Worm (Caenorhabditis elegans) whole organism, L3 larva: Measurements from ENCODE around the gene rde-12.

Experiments
- ama-1 ChIP-seq: fragments of 150-350 bp; optimal IDR thresholded peaks from 2 replicates; lab custom pipeline; 2018
- lin-15B ChIP-seq: fragments of 150-350 bp; optimal IDR thresholded peaks from 2 replicates; lab custom pipeline; 2014; ENCODE audit warnings: missing biosample characterization, missing genetic modification characterization
- nfya-1 ChIP-seq: sonication (generic microtip); optimal IDR thresholded peaks from 2 replicates; lab custom pipeline; 2017; ENCODE audit warnings: missing genetic modification characterization, mild to moderate bottlenecking, missing compliant biosample characterization, antibody characterized with exemption, moderate library complexity; ENCODE audit not compliant: insufficient read depth
- nhr-11 ChIP-seq: fragments of 150-350 bp; optimal IDR thresholded peaks from 2 replicates; lab custom pipeline; 2014; ENCODE audit warnings: missing biosample characterization, missing genetic modification characterization
- nhr-23 ChIP-seq: fragments of 150-350 bp; optimal IDR thresholded peaks from 2 replicates; lab custom pipeline; 2014; ENCODE audit warnings: missing biosample characterization, missing genetic modification reagents, missing genetic modification characterization
- nhr-76 ChIP-seq: fragments of 150-350 bp; sonication (generic microtip); optimal IDR thresholded peaks from 5 replicates; lab custom pipeline; 2014; ENCODE audit warnings: missing biosample characterization, missing genetic modification characterization
- ztf-11 ChIP-seq: fragments of 150-350 bp; optimal IDR thresholded peaks from 2 replicates; lab custom pipeline; 2014; ENCODE audit warnings: missing biosample characterization, missing genetic modification characterization

ce11 chrV:13657841-13658338 lies 7.3 kb upstream of the rde-12 start:
- TF ChIP-seq nhr-11 (tag; lab: Kevin White, UChicago), result no peak
- TF ChIP-seq nhr-76 (tag; lab: Kevin White, UChicago), result no peak
- TF ChIP-seq lin-15B, result no peak
- no peak for TF ChIP-seq ztf-11 (tag; lab: Kevin White, UChicago)
- no peak for TF ChIP-seq nfya-1
- TF ChIP-seq ama-1, result peak; percentile 54
- no peak for TF ChIP-seq nhr-23 (tag; lab: Kevin White, UChicago)
